Fruit fly (Drosophila melanogaster) S2 (cell line): ENCODE results near the gene maca.

ENCODE experiments used
- CG8478 ChIP-seq: fragments of >200 bp; optimal IDR thresholded peaks from 2 replicates; lab custom pipeline; 2018
- CTCF ChIP-seq, 2 experiments: fragments of >200 bp; optimal IDR thresholded peaks; 2 replicates each; lab custom pipeline; 2018

DNA sequence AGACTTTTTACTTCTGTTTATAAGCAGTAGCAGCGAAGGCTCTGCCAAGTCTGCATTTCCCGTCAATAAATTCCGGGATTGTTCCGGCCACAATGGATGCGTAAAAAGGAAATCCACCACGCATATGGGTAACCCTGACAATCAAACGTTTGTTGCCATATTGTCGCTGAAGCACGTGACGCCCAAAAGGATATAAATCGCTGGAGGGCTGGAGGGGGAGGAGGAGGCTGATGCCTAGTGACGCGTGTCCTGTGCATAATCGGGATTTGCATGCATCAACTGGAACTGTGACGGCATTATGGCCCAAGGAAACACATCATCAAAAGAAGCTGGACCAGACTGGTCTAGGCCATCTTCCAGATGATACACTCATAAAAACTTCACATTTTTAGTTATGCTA lies 18.8 kb downstream of the maca start:
- TF ChIP-seq CTCF (optimal IDR thresholded peaks at IDR 0.05; lab: Kevin White, UChicago) (no peak), CG8478 (lab: Kevin White, UChicago) (no peak)
